Worm (Caenorhabditis elegans): ENCODE data around the gene prp-39.

Gene prp-39

ce11 chrV:5682530-5682929 lies at the start of gene prp-39:
prp-39 (minus strand) TSS chrV:5682630.
- TF ChIP-seq hpl-2 (GFP tag; optimal IDR thresholded peaks at IDR 0.05) (no peak), efl-1 (optimal IDR thresholded peaks at IDR 0.05) (no peak), efl-1 (GFP tag; optimal IDR thresholded peaks at IDR 0.05 in 1 of 2) (peak in 1 of 2 experiments; percentile 72)

ce11 chrV:5730783-5731182 lies 48.4 kb upstream of the prp-39 start, which contains the start of gene K09H11.15:
K09H11.15 (minus strand) TSS chrV:5730883.
- TF ChIP-seq pqm-1 (tag; optimal IDR thresholded peaks at IDR 0.05) (no peak), lin-14 (GFP tag; optimal IDR thresholded peaks at IDR 0.05) (no peak), efl-1 (optimal IDR thresholded peaks at IDR 0.05) (no peak), efl-1 (GFP tag; optimal IDR thresholded peaks at IDR 0.05 in 1 of 2) (no peak)

DNA sequence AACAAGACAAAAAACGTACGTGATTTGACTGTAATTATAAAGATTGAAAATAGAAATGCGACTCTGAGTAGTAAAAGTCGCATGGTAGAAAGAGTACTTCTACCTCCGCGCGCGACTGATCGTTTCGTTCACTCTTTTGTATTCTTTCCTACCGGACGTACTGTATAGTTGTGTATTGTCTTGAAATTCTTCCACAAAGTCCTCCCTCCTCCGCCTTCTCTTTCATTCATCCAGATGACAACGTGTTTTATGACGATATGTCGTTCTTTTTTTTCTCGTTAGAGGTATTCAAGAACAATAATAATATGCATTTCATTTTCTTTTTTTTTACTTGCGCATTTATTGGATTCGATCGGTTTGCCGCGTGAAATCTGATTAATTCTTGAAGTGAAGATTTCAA lies 44.0 kb upstream of the prp-39 start, which contains the start of gene K09H11.4:
K09H11.4 (minus strand) TSS at position 101 of the 400 bp plus-strand sequence.
- TF ChIP-seq zag-1 (tag; optimal IDR thresholded peaks at IDR 0.05): no peak
- no peak for TF ChIP-seq sup-37 (GFP tag; optimal IDR thresholded peaks at IDR 0.05)

DNA sequence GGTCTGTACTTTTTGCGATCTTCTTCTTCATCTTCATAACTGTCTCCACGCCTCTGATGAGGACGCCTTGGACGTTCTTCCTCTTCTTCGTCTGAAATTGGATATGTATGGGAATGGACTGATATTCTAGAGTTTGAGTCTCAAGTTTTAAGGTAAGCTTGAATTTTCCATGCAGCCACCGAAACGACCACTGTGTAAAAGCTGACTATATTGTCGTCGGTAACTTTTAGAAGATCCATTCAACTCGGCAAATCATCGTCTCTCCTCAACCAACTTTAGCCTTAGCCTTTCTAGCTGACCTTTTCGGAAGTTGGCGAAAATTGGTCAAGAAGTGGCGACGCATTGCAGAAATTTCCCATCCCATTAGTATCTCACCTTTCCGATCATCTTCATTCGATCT lies 42.0 kb upstream of the prp-39 start:
- TF ChIP-seq swsn-7 (tag; optimal IDR thresholded peaks at IDR 0.05) (no peak), hlh-4 (tag; optimal IDR thresholded peaks at IDR 0.05) (no peak), nhr-90 (tag; optimal IDR thresholded peaks at IDR 0.05; ENCODE audit: poor library complexity) (no peak), fkh-4 (tag; optimal IDR thresholded peaks at IDR 0.05; ENCODE audit: borderline replicate concordance) (no peak), nhr-28 (tag; optimal IDR thresholded peaks at IDR 0.05) (no peak), vab-15 (tag; optimal IDR thresholded peaks at IDR 0.05) (no peak), tbx-2 (tag; optimal IDR thresholded peaks at IDR 0.05) (no peak), ces-1 (GFP tag; optimal IDR thresholded peaks at IDR 0.05) (no peak), nhr-12 (tag; optimal IDR thresholded peaks at IDR 0.05) (no peak), dsc-1 (tag; optimal IDR thresholded peaks at IDR 0.05) (no peak), hlh-17 (GFP tag; optimal IDR thresholded peaks at IDR 0.05; ENCODE audit: borderline replicate concordance) (no peak), Y116A8C.19 (tag; optimal IDR thresholded peaks at IDR 0.05; ENCODE audit: borderline replicate concordance) (no peak), nhr-19 (GFP tag; conservative IDR thresholded peaks at IDR 0.05) (no peak), isw-1 (GFP tag; IDR thresholded peaks at IDR 0.05) (no peak), lin-39 (tag; optimal IDR thresholded peaks at IDR 0.05) (no peak), fkh-8 (tag; optimal IDR thresholded peaks at IDR 0.05) (no peak), mep-1 (tag; optimal IDR thresholded peaks at IDR 0.05) (no peak)

DNA sequence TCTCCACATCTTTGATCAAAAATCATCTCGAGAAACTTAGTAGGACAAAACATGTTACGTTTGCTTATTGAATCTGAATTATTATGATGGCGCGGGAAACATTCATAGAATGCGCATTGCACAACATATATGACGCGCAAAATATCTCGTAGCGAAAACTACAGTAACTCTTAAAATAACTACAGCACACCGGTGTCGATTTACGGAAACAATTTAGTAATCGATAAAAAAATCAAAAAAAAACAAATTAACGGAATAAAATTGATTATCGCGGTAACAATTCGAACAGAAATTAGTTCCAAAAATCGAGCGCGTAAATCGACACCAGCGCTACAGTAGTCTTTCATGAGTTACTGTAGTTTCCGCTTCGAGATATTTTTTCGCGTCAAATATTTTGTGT lies 39.7 kb upstream of the prp-39 start:
- TF ChIP-seq ceh-88 (GFP tag; IDR thresholded peaks at IDR 0.05) (no peak), ces-1 (GFP tag; optimal IDR thresholded peaks at IDR 0.05) (no peak), lin-13 (GFP tag; optimal IDR thresholded peaks at IDR 0.05) (no peak), F16B12.6 (tag; optimal IDR thresholded peaks at IDR 0.05) (no peak), pqm-1 (tag; optimal IDR thresholded peaks at IDR 0.05) (no peak), snu-23 (GFP tag; optimal IDR thresholded peaks at IDR 0.05) (no peak), fkh-8 (tag; optimal IDR thresholded peaks at IDR 0.05) (no peak), efl-3 (GFP tag; optimal IDR thresholded peaks at IDR 0.05) (no peak), zip-4 (GFP tag; optimal IDR thresholded peaks at IDR 0.05) (no peak), unc-98 (GFP tag; IDR thresholded peaks at IDR 0.05) (no peak), tbx-2 (tag; optimal IDR thresholded peaks at IDR 0.05) (no peak), jun-1 (tag; optimal IDR thresholded peaks at IDR 0.05) (no peak), ztf-11 (tag; optimal IDR thresholded peaks at IDR 0.05) (no peak), aha-1 (tag; optimal IDR thresholded peaks at IDR 0.05) (no peak)
